Worm (Caenorhabditis elegans): ENCODE measurements around the gene cnc-3.

- TF ChIP-seq D2030.7 (GFP tag; IDR thresholded peaks at IDR 0.05), result no peak
- TF ChIP-seq madf-3 (GFP tag; IDR thresholded peaks at IDR 0.05), result no peak
- TF ChIP-seq mel-28 (tag; optimal IDR thresholded peaks at IDR 0.05; ENCODE audit: borderline replicate concordance), result no peak
- TF ChIP-seq ztf-22 (GFP tag; optimal IDR thresholded peaks at IDR 0.05), result no peak
- no peak for TF ChIP-seq rec-8 (tag; optimal IDR thresholded peaks at IDR 0.05)
- no peak for TF ChIP-seq C17E4.6 (GFP tag; IDR thresholded peaks at IDR 0.05)
- no peak for TF ChIP-seq C06A6.2 (GFP tag; conservative IDR thresholded peaks at IDR 0.05)
- TF ChIP-seq dpl-1 (GFP tag; optimal IDR thresholded peaks at IDR 0.05), result no peak
- TF ChIP-seq lin-54 (GFP tag; optimal IDR thresholded peaks at IDR 0.05), result no peak
- no peak for TF ChIP-seq ztf-6 (GFP tag; IDR thresholded peaks at IDR 0.05)
- no peak for TF ChIP-seq nhr-120 (GFP tag; IDR thresholded peaks at IDR 0.05)
- no peak for TF ChIP-seq Y95B8A.8 (GFP tag; IDR thresholded peaks at IDR 0.05)
- TF ChIP-seq K11D2.4 (GFP tag; IDR thresholded peaks at IDR 0.05), result no peak
- TF ChIP-seq snpc-4 (GFP tag; optimal IDR thresholded peaks at IDR 0.05), result no peak
- TF ChIP-seq snpc-4 (tag; optimal IDR thresholded peaks at IDR 0.05), result no peak
Observed at ce11 chrV:1465932-1466331, 18.1 kb downstream of the cnc-3 start.
